Worm (Caenorhabditis elegans): Measurements from ENCODE around the gene Y54G9A.7.

ce11 chrII:13697691-13698090 lies 27.9 kb downstream of the Y54G9A.7 start:
- TF ChIP-seq ceh-82 (tag; optimal IDR thresholded peaks at IDR 0.05) (no peak), nhr-11 (tag; optimal IDR thresholded peaks at IDR 0.05) (no peak), R02D3.7 (tag; optimal IDR thresholded peaks at IDR 0.05) (no peak), ZK546.5 (tag; optimal IDR thresholded peaks at IDR 0.05) (no peak)
